ENCODE assay signal across 4 fruit fly cellular contexts in genomic region chr3L:663880-664279, dm6.
TF ChIP-seq lines count a peak whose summit lies in the region.

No protein-coding gene starts in this region.

- no peak for TF ChIP-seq CTCF in whole organism, embryonic (GFP tag; optimal IDR thresholded peaks at IDR 0.05; lab: Kevin White, UChicago)

TF ChIP-seq in whole organism, embryonic, 481 proteins besides CTCF, POLR2A, EP300 and RAD21 (continues in another document):
- no peak for TF ChIP-seq Oaz (GFP tag; IDR thresholded peaks at IDR 0.05; lab: Robert Waterston, UW)
- TF ChIP-seq Ada2b (GFP tag; IDR thresholded peaks at IDR 0.05; lab: Robert Waterston, UW): no peak
- TF ChIP-seq CG43689 (GFP tag; IDR thresholded peaks at IDR 0.05; lab: Robert Waterston, UW): no peak
- TF ChIP-seq cg (GFP tag; optimal IDR thresholded peaks at IDR 0.05; lab: Kevin White, UChicago): no peak
- TF ChIP-seq CG11504 (tag; optimal IDR thresholded peaks at IDR 0.05; lab: Kevin White, UChicago): no peak
- 0 out of 3 replicates have a peak, but pooled peaks have one; percentile 24 for TF ChIP-seq H15 (GFP tag; IDR thresholded peaks at IDR 0.05; lab: Robert Waterston, UW)
- peak; percentile 22; the same call in 1 of the 2 replicates for TF ChIP-seq CG14667 (GFP tag; IDR thresholded peaks at IDR 0.05; lab: Robert Waterston, UW)
- TF ChIP-seq CG17802 (tag; optimal IDR thresholded peaks at IDR 0.05; lab: Kevin White, UChicago): no peak
- peak; percentile 81 for TF ChIP-seq lbe (GFP tag; optimal IDR thresholded peaks at IDR 0.05; lab: Kevin White, UChicago)
- peak; percentile 30 for TF ChIP-seq grau (tag; optimal IDR thresholded peaks at IDR 0.05; lab: Kevin White, UChicago)
- TF ChIP-seq kni (GFP tag; optimal IDR thresholded peaks at IDR 0.05; lab: Kevin White, UChicago): no peak
- no peak for TF ChIP-seq prd (optimal IDR thresholded peaks at IDR 0.05; lab: Kevin White, UChicago)
- TF ChIP-seq prd (GFP tag; IDR thresholded peaks at IDR 0.05; lab: Robert Waterston, UW): peak; percentile 51; the same call in 1 of the 3 replicates
- TF ChIP-seq pan (optimal IDR thresholded peaks at IDR 0.05; lab: Kevin White, UChicago): no peak
- TF ChIP-seq pan (GFP tag; optimal IDR thresholded peaks at IDR 0.05 in 1 of 2, IDR thresholded peaks at IDR 0.05 in 1 of 2): no peak
- no peak for TF ChIP-seq CG3163 (GFP tag; optimal IDR thresholded peaks at IDR 0.05; lab: Kevin White, UChicago)
- TF ChIP-seq z (GFP tag; IDR thresholded peaks at IDR 0.05; lab: Robert Waterston, UW): no peak
- TF ChIP-seq Kr (GFP tag; optimal IDR thresholded peaks at IDR 0.05; lab: Kevin White, UChicago): no peak
- TF ChIP-seq HmgD (GFP tag; optimal IDR thresholded peaks at IDR 0.05; lab: Kevin White, UChicago): no peak
- peak; percentile 50 for TF ChIP-seq Ets65A (GFP tag; lab: Kevin White, UChicago)
- peak; percentile 22; the same call in 1 of the 3 replicates for TF ChIP-seq row (GFP tag; IDR thresholded peaks at IDR 0.05; lab: Robert Waterston, UW)
- TF ChIP-seq sens (GFP tag; lab: Kevin White, UChicago): peak; percentile 25
- no peak for TF ChIP-seq rib (GFP tag; IDR thresholded peaks at IDR 0.05; lab: Robert Waterston, UW)
- no peak for TF ChIP-seq CG10366 (GFP tag; IDR thresholded peaks at IDR 0.05; lab: Robert Waterston, UW)

TF ChIP-seq in whole organism, prepupa, 60 proteins besides CTCF, POLR2A, EP300 and RAD21 (continues in another document):
- TF ChIP-seq CG15336 (GFP tag; IDR thresholded peaks at IDR 0.05; lab: Robert Waterston, UW) (no peak), CG9139 (GFP tag; optimal IDR thresholded peaks at IDR 0.05; lab: Kevin White, UChicago) (no peak), esn (GFP tag; optimal IDR thresholded peaks at IDR 0.05; lab: Kevin White, UChicago) (peak; percentile 84), svp (GFP tag; lab: Kevin White, UChicago) (peak; percentile 95), CG7368 (GFP tag; optimal IDR thresholded peaks at IDR 0.05; lab: Kevin White, UChicago) (peak; percentile 48), spab (GFP tag; optimal IDR thresholded peaks at IDR 0.05; lab: Kevin White, UChicago) (peak; percentile 52), CG6808 (GFP tag; optimal IDR thresholded peaks at IDR 0.05; lab: Kevin White, UChicago) (peak; percentile 38), OdsH (GFP tag; optimal IDR thresholded peaks at IDR 0.05; lab: Kevin White, UChicago) (peak; percentile 66), CG6792 (GFP tag; optimal IDR thresholded peaks at IDR 0.05; lab: Kevin White, UChicago) (peak; percentile 74), Eip93F (GFP tag; optimal IDR thresholded peaks at IDR 0.05; lab: Kevin White, UChicago) (peak; percentile 56), CG10669 (GFP tag; optimal IDR thresholded peaks at IDR 0.05; lab: Kevin White, UChicago) (peak; percentile 44), CG6276 (GFP tag; optimal IDR thresholded peaks at IDR 0.05; lab: Kevin White, UChicago) (no peak), fd59A (GFP tag; optimal IDR thresholded peaks at IDR 0.05; lab: Kevin White, UChicago) (peak; percentile 33), Sox102F (GFP tag; optimal IDR thresholded peaks at IDR 0.05; lab: Kevin White, UChicago) (peak; percentile 84), net (GFP tag; optimal IDR thresholded peaks at IDR 0.05; lab: Kevin White, UChicago) (peak; percentile 43), Lpt (GFP tag; optimal IDR thresholded peaks at IDR 0.05; lab: Kevin White, UChicago) (no peak), Gug (GFP tag; IDR thresholded peaks at IDR 0.05; lab: Robert Waterston, UW) (no peak), CG4318 (GFP tag; optimal IDR thresholded peaks at IDR 0.05; lab: Kevin White, UChicago) (peak; percentile 7), acj6 (GFP tag; optimal IDR thresholded peaks at IDR 0.05; lab: Kevin White, UChicago) (peak; percentile 70), CG3919 (GFP tag; optimal IDR thresholded peaks at IDR 0.05; lab: Kevin White, UChicago) (peak; percentile 68), CG16779 (tag; optimal IDR thresholded peaks at IDR 0.05; lab: Kevin White, UChicago) (no peak), CG10631 (GFP tag; optimal IDR thresholded peaks at IDR 0.05; lab: Kevin White, UChicago) (peak; percentile 58), Sox15 (GFP tag; optimal IDR thresholded peaks at IDR 0.05; lab: Kevin White, UChicago) (peak; percentile 36), salr (GFP tag; optimal IDR thresholded peaks at IDR 0.05; lab: Kevin White, UChicago) (peak in 1 of 2 experiments; percentile 31)

TF ChIP-seq in whole organism, pupa, 21 proteins besides CTCF, POLR2A, EP300 and RAD21:
- no peak; the same call in 1 of the 2 replicates for TF ChIP-seq rn (GFP tag; IDR thresholded peaks at IDR 0.05; lab: Robert Waterston, UW)
- TF ChIP-seq CG14655 (GFP tag; optimal IDR thresholded peaks at IDR 0.05; lab: Kevin White, UChicago): peak; percentile 45
- TF ChIP-seq CG34367 (tag; optimal IDR thresholded peaks at IDR 0.05; lab: Kevin White, UChicago): peak; percentile 49
- TF ChIP-seq CG9948 (tag; optimal IDR thresholded peaks at IDR 0.05; lab: Kevin White, UChicago): peak; percentile 34
- peak; percentile 72; the same call in 2 of the 3 replicates for TF ChIP-seq CG4496 (GFP tag; IDR thresholded peaks at IDR 0.05; lab: Robert Waterston, UW)
- no peak for TF ChIP-seq CG8301 (tag; optimal IDR thresholded peaks at IDR 0.05; lab: Kevin White, UChicago)
- peak; percentile 29 for TF ChIP-seq CG13204 (GFP tag; optimal IDR thresholded peaks at IDR 0.05; lab: Kevin White, UChicago)
- TF ChIP-seq CG32121 (GFP tag; IDR thresholded peaks at IDR 0.05; lab: Robert Waterston, UW): no peak
- TF ChIP-seq Ets98B (GFP tag; IDR thresholded peaks at IDR 0.05; lab: Robert Waterston, UW): peak; percentile 24; the same call in 1 of the 2 replicates
- no peak for TF ChIP-seq CG12605 (GFP tag; IDR thresholded peaks at IDR 0.05; lab: Robert Waterston, UW)
- no peak for TF ChIP-seq D1 (tag; optimal IDR thresholded peaks at IDR 0.05; lab: Kevin White, UChicago)
- TF ChIP-seq EcR (GFP tag; optimal IDR thresholded peaks at IDR 0.05; lab: Kevin White, UChicago): no peak
- no peak for TF ChIP-seq CG10348 (GFP tag; IDR thresholded peaks at IDR 0.05; lab: Robert Waterston, UW)
- peak; percentile 43 for TF ChIP-seq CG17806 (tag; optimal IDR thresholded peaks at IDR 0.05; lab: Kevin White, UChicago)
- TF ChIP-seq CG8159 (tag; optimal IDR thresholded peaks at IDR 0.05; lab: Kevin White, UChicago): peak; percentile 57
- peak; percentile 55 for TF ChIP-seq CG15710 (tag; optimal IDR thresholded peaks at IDR 0.05; lab: Kevin White, UChicago)
- peak; percentile 59; the same call in 2 of the 3 replicates for TF ChIP-seq fd96Ca (GFP tag; IDR thresholded peaks at IDR 0.05; lab: Robert Waterston, UW)
- peak; percentile 48 for TF ChIP-seq Pif1B (GFP tag; optimal IDR thresholded peaks at IDR 0.05; lab: Kevin White, UChicago)
- no peak for TF ChIP-seq gl (tag; optimal IDR thresholded peaks at IDR 0.05; lab: Kevin White, UChicago)
- TF ChIP-seq Pif1A (GFP tag; optimal IDR thresholded peaks at IDR 0.05; lab: Kevin White, UChicago): peak; percentile 58
- TF ChIP-seq Snoo (tag; optimal IDR thresholded peaks at IDR 0.05; lab: Kevin White, UChicago): peak; percentile 73

TF ChIP-seq in whole organism, wandering third instar larva, 38 proteins besides CTCF, POLR2A, EP300 and RAD21 (continues in another document):
- TF ChIP-seq Myc (optimal IDR thresholded peaks at IDR 0.05; lab: Kevin White, UChicago) (no peak), brk (GFP tag; optimal IDR thresholded peaks at IDR 0.05; lab: Kevin White, UChicago) (peak; percentile 71), usp (GFP tag; optimal IDR thresholded peaks at IDR 0.05; lab: Kevin White, UChicago) (no peak), Vsx2 (GFP tag; optimal IDR thresholded peaks at IDR 0.05; lab: Kevin White, UChicago; ENCODE audit: partially characterized antibody) (no peak), dmrt93B (GFP tag; optimal IDR thresholded peaks at IDR 0.05; lab: Kevin White, UChicago) (peak; percentile 76), HLH106 (tag; optimal IDR thresholded peaks at IDR 0.05; lab: Kevin White, UChicago) (peak; percentile 89), CrebA (GFP tag; optimal IDR thresholded peaks at IDR 0.05; lab: Kevin White, UChicago; ENCODE audit: borderline replicate concordance) (peak; percentile 49), Hr78 (GFP tag; optimal IDR thresholded peaks at IDR 0.05; lab: Kevin White, UChicago) (no peak), tai (GFP tag; optimal IDR thresholded peaks at IDR 0.05; lab: Kevin White, UChicago) (no peak), N (GFP tag; optimal IDR thresholded peaks at IDR 0.05; lab: Kevin White, UChicago) (no peak), foxo (GFP tag; optimal IDR thresholded peaks at IDR 0.05; lab: Kevin White, UChicago) (peak; percentile 8 to 88), ey (GFP tag; optimal IDR thresholded peaks at IDR 0.05; lab: Kevin White, UChicago) (peak; percentile 88), woc (GFP tag; optimal IDR thresholded peaks at IDR 0.05; lab: Kevin White, UChicago) (peak; percentile 84), rgr (GFP tag; optimal IDR thresholded peaks at IDR 0.05; lab: Kevin White, UChicago) (peak; percentile 85), Mio (GFP tag; optimal IDR thresholded peaks at IDR 0.05; lab: Kevin White, UChicago) (peak; percentile 9), dsf (GFP tag; optimal IDR thresholded peaks at IDR 0.05; lab: Kevin White, UChicago; ENCODE audit: borderline replicate concordance) (no peak), OdsH (GFP tag; optimal IDR thresholded peaks at IDR 0.05; lab: Kevin White, UChicago) (peak; percentile 85), Rel (GFP tag; optimal IDR thresholded peaks at IDR 0.05; lab: Kevin White, UChicago) (no peak), Rel (tag; optimal IDR thresholded peaks at IDR 0.05; lab: Kevin White, UChicago) (peak; percentile 51), Abd-B (GFP tag; optimal IDR thresholded peaks at IDR 0.05; lab: Kevin White, UChicago) (no peak), lola (GFP tag; optimal IDR thresholded peaks at IDR 0.05; lab: Kevin White, UChicago) (no peak), pan (optimal IDR thresholded peaks at IDR 0.05; lab: Kevin White, UChicago) (no peak), Sp1 (GFP tag; optimal IDR thresholded peaks at IDR 0.05; lab: Kevin White, UChicago) (peak; percentile 84), sage (GFP tag; optimal IDR thresholded peaks at IDR 0.05; lab: Kevin White, UChicago) (peak; percentile 79), br (GFP tag; optimal IDR thresholded peaks at IDR 0.05; lab: Kevin White, UChicago) (peak; percentile 89), Hnf4 (GFP tag; optimal IDR thresholded peaks at IDR 0.05; lab: Kevin White, UChicago) (peak; percentile 90), psq (GFP tag; optimal IDR thresholded peaks at IDR 0.05; lab: Kevin White, UChicago) (peak; percentile 74), Dif (GFP tag; optimal IDR thresholded peaks at IDR 0.05; lab: Kevin White, UChicago; ENCODE audit: partially characterized antibody) (no peak), CG32264 (GFP tag; optimal IDR thresholded peaks at IDR 0.05; lab: Kevin White, UChicago) (peak; percentile 76), h (GFP tag; optimal IDR thresholded peaks at IDR 0.05; lab: Kevin White, UChicago) (peak; percentile 88), Hr83 (GFP tag; optimal IDR thresholded peaks at IDR 0.05; lab: Kevin White, UChicago; ENCODE audit: poor library complexity, severe bottlenecking) (peak; percentile 31)

Comparison
In these comparisons a context has a peak if more than half of its experiments do, and no peak if none do; other contexts are left out.
1. Of the 7 proteins assayed by ChIP-seq in both whole organism, embryonic and whole organism, prepupa: peak only in whole organism, embryonic: none; only in whole organism, prepupa: Blimp-1, CG6854, Hr39 and Sox102F; in both: none; in neither: 3.